Worm (Caenorhabditis elegans) whole organism, early embryonic: Measurements from ENCODE around the gene F10D7.3.

ENCODE experiments used
- B0310.2 ChIP-seq: sonication (generic microtip); optimal IDR thresholded peaks from 2 replicates; lab custom pipeline; 2016; ENCODE audit warnings: mild to moderate bottlenecking, missing genetic modification characterization, missing compliant biosample characterization
- F13C5.2 ChIP-seq: sonication (generic microtip); optimal IDR thresholded peaks from 2 replicates; lab custom pipeline; 2017; ENCODE audit warnings: mild to moderate bottlenecking, missing genetic modification characterization, inconsistent platforms, missing compliant biosample characterization
- ama-1 ChIP-seq: fragments of 150-350 bp; optimal IDR thresholded peaks from 2 replicates; lab custom pipeline; 2014
- ceh-13 ChIP-seq: fragments of 200-800 bp; sonication (Bioruptor generic); optimal IDR thresholded peaks from 2 replicates; lab custom pipeline; 2018; ENCODE audit warnings: mild to moderate bottlenecking, missing genetic modification characterization, missing compliant biosample characterization
- tbx-11 ChIP-seq: fragments of 200-800 bp; sonication (Bioruptor generic); IDR thresholded peaks from 2 replicates; pipeline ENCODE4 v1.3.6; 2022; ENCODE audit warnings: missing genetic modification characterization, missing compliant biosample characterization

- TF ChIP-seq B0310.2 (no peak), ama-1 (no peak), ceh-13 (no peak), tbx-11 (GFP tag; lab: Robert Waterston, UW) (no peak), F13C5.2 (tag; lab: Kevin White, UChicago) (no peak)
Observed at ce11 chrX:17336354-17336753, 38.1 kb downstream of the F10D7.3 start, which contains the start of gene C53C11.2.
